Worm (Caenorhabditis elegans) whole organism, young adult: Measurements from ENCODE around the gene R08C7.11.

ENCODE experiments used
- B0261.1 ChIP-seq: sonication (generic microtip); optimal IDR thresholded peaks from 2 replicates; lab custom pipeline; 2016; ENCODE audit warnings: mild to moderate bottlenecking, missing genetic modification characterization, moderate library complexity, missing compliant biosample characterization
- B0336.3 ChIP-seq: fragments of 200-800 bp; sonication (Bioruptor generic); IDR thresholded peaks from 2 replicates; pipeline ENCODE4 v1.3.6; 2022; ENCODE audit warnings: missing genetic modification characterization, missing compliant biosample characterization
- C06A6.2 ChIP-seq: fragments of 200-800 bp; sonication (Bioruptor generic); conservative IDR thresholded peaks from 2 replicates; pipeline ENCODE4 v1.3.6; 2022; ENCODE audit warnings: missing genetic modification characterization, missing compliant biosample characterization
- F52B5.7 ChIP-seq: sonication (generic microtip); optimal IDR thresholded peaks from 2 replicates; lab custom pipeline; 2016; ENCODE audit warnings: mild to moderate bottlenecking, missing genetic modification characterization, missing compliant biosample characterization
- K11D2.4 ChIP-seq: fragments of 200-800 bp; sonication (Bioruptor generic); IDR thresholded peaks from 2 replicates; pipeline ENCODE4 v1.3.6; 2022; ENCODE audit warnings: missing genetic modification reagents, missing genetic modification characterization, missing compliant biosample characterization
- K12H6.12 ChIP-seq: fragments of 200-800 bp; sonication (Bioruptor generic); optimal IDR thresholded peaks from 2 replicates; lab custom pipeline; 2018; ENCODE audit warnings: mild to moderate bottlenecking, missing genetic modification characterization, missing compliant biosample characterization
- T26A5.8 ChIP-seq: sonication (generic microtip); optimal IDR thresholded peaks from 2 replicates; lab custom pipeline; 2016; ENCODE audit warnings: missing genetic modification characterization, missing compliant biosample characterization
- Y56A3A.18 ChIP-seq: fragments of 200-800 bp; sonication (Bioruptor generic); IDR thresholded peaks from 2 replicates; pipeline ENCODE4 v1.3.6; 2022; ENCODE audit warnings: missing genetic modification reagents, missing genetic modification characterization, missing compliant biosample characterization
- Y67H2A.10 ChIP-seq: fragments of 200-800 bp; sonication (Bioruptor generic); conservative IDR thresholded peaks from 2 replicates; pipeline ENCODE4 v1.3.6; 2022; ENCODE audit warnings: missing genetic modification reagents, missing genetic modification characterization, missing compliant biosample characterization
- atf-7 ChIP-seq: sonication (generic microtip); optimal IDR thresholded peaks from 2 replicates; lab custom pipeline; 2017; ENCODE audit warnings: mild to moderate bottlenecking, missing genetic modification characterization, missing compliant biosample characterization
- athp-1 ChIP-seq: sonication (generic microtip); optimal IDR thresholded peaks from 2 replicates; lab custom pipeline; 2017; ENCODE audit warnings: mild to moderate bottlenecking, missing genetic modification characterization, missing compliant biosample characterization
- attf-3 ChIP-seq: fragments of 200-800 bp; sonication (Bioruptor generic); conservative IDR thresholded peaks from 2 replicates; pipeline ENCODE4 v1.3.6; 2022; ENCODE audit warnings: missing genetic modification reagents, missing genetic modification characterization, missing compliant biosample characterization
- attf-5 ChIP-seq: fragments of 200-800 bp; sonication (Bioruptor generic); optimal IDR thresholded peaks from 2 replicates; lab custom pipeline; 2018; ENCODE audit warnings: mild to moderate bottlenecking, missing genetic modification characterization, missing compliant biosample characterization
- attf-6 ChIP-seq: fragments of 200-800 bp; sonication (Bioruptor generic); IDR thresholded peaks from 2 replicates; pipeline ENCODE4 v1.3.6; 2022; ENCODE audit warnings: missing genetic modification reagents, missing genetic modification characterization, missing compliant biosample characterization
- ceh-100 ChIP-seq: fragments of 200-800 bp; sonication (Bioruptor generic); IDR thresholded peaks from 2 replicates; pipeline ENCODE4 v1.3.6; 2022; ENCODE audit warnings: missing genetic modification reagents, missing genetic modification characterization, missing compliant biosample characterization
- dox-1 ChIP-seq: fragments of 200-800 bp; sonication (Bioruptor generic); IDR thresholded peaks from 2 replicates; pipeline ENCODE4 v1.3.6; 2022; ENCODE audit warnings: missing genetic modification reagents, missing genetic modification characterization, missing compliant biosample characterization
- egl-18 ChIP-seq: fragments of 200-800 bp; sonication (Bioruptor generic); IDR thresholded peaks from 2 replicates; pipeline ENCODE4 v1.3.6; 2022; ENCODE audit warnings: missing genetic modification reagents, missing genetic modification characterization, missing compliant biosample characterization
- egl-44 ChIP-seq: fragments of 200-800 bp; sonication (Bioruptor generic); IDR thresholded peaks from 2 replicates; pipeline ENCODE4 v1.3.6; 2022; ENCODE audit warnings: missing genetic modification reagents, missing genetic modification characterization, missing compliant biosample characterization
- egrh-3 ChIP-seq: fragments of 200-800 bp; sonication (Bioruptor generic); IDR thresholded peaks from 2 replicates; pipeline ENCODE4 v1.3.6; 2022; ENCODE audit warnings: missing genetic modification reagents, missing genetic modification characterization, missing compliant biosample characterization
- ekl-4 ChIP-seq: fragments of 200-800 bp; sonication (Bioruptor generic); IDR thresholded peaks from 2 replicates; pipeline ENCODE4 v1.3.6; 2022; ENCODE audit warnings: missing genetic modification reagents, missing genetic modification characterization, missing compliant biosample characterization
- ets-4 ChIP-seq: fragments of 200-800 bp; sonication (Bioruptor generic); optimal IDR thresholded peaks from 2 replicates; lab custom pipeline; 2018; ENCODE audit warnings: mild to moderate bottlenecking, missing genetic modification characterization, missing compliant biosample characterization
- gei-17 ChIP-seq: fragments of 200-800 bp; sonication (Bioruptor generic); optimal IDR thresholded peaks from 2 replicates; lab custom pipeline; 2018; ENCODE audit warnings: mild to moderate bottlenecking, missing genetic modification characterization, missing compliant biosample characterization
- lin-26 ChIP-seq: fragments of 200-800 bp; sonication (Bioruptor generic); IDR thresholded peaks from 2 replicates; pipeline ENCODE4 v1.3.6; 2022; ENCODE audit warnings: missing genetic modification reagents, missing genetic modification characterization, missing compliant biosample characterization
- lin-40 ChIP-seq: sonication (generic microtip); optimal IDR thresholded peaks from 2 replicates; lab custom pipeline; 2016; ENCODE audit warnings: missing genetic modification characterization, mild to moderate bottlenecking, missing compliant biosample characterization, missing genotype, missing genetic modification reagents
- lin-54 ChIP-seq: fragments of 200-800 bp; sonication (Bioruptor generic); optimal IDR thresholded peaks from 2 replicates; lab custom pipeline; 2018; ENCODE audit warnings: mild to moderate bottlenecking, missing genetic modification characterization, missing compliant biosample characterization
- madf-10 ChIP-seq: sonication (generic microtip); optimal IDR thresholded peaks from 2 replicates; lab custom pipeline; 2016; ENCODE audit warnings: mild to moderate bottlenecking, missing genetic modification characterization, missing compliant biosample characterization
- madf-6 ChIP-seq: fragments of 200-800 bp; sonication (Bioruptor generic); IDR thresholded peaks from 2 replicates; pipeline ENCODE4 v1.3.6; 2022; ENCODE audit warnings: missing genetic modification reagents, missing genetic modification characterization, missing compliant biosample characterization
- mcd-1 ChIP-seq: fragments of 200-800 bp; sonication (Bioruptor generic); IDR thresholded peaks from 2 replicates; pipeline ENCODE4 v1.3.6; 2022; ENCODE audit warnings: missing genetic modification reagents, missing genetic modification characterization, missing compliant biosample characterization
- nfya-2 ChIP-seq: fragments of 200-800 bp; sonication (Bioruptor generic); IDR thresholded peaks from 2 replicates; pipeline ENCODE4 v1.3.6; 2022; ENCODE audit warnings: missing genetic modification reagents, missing genetic modification characterization, missing compliant biosample characterization
- nfyb-1 ChIP-seq: fragments of 200-800 bp; sonication (Bioruptor generic); IDR thresholded peaks from 2 replicates; pipeline ENCODE4 v1.3.6; 2022; ENCODE audit warnings: missing genetic modification reagents, missing genetic modification characterization, missing compliant biosample characterization
- nhr-120 ChIP-seq: fragments of 200-800 bp; sonication (Bioruptor generic); IDR thresholded peaks from 2 replicates; pipeline ENCODE4 v1.3.6; 2022; ENCODE audit warnings: missing genetic modification characterization, missing compliant biosample characterization
- nhr-90 ChIP-seq: sonication (generic microtip); optimal IDR thresholded peaks from 2 replicates; lab custom pipeline; 2016; ENCODE audit warnings: missing genotype, mild to moderate bottlenecking, missing genetic modification characterization, missing compliant biosample characterization
- rcor-1 ChIP-seq: fragments of 200-800 bp; sonication (Bioruptor generic); IDR thresholded peaks from 2 replicates; pipeline ENCODE4 v1.3.6; 2022; ENCODE audit warnings: missing genetic modification reagents, missing genetic modification characterization, missing compliant biosample characterization
- repo-1 ChIP-seq: sonication (generic microtip); optimal IDR thresholded peaks from 2 replicates; lab custom pipeline; 2017; ENCODE audit warnings: mild to moderate bottlenecking, missing genetic modification characterization, missing compliant biosample characterization
- snpc-4 ChIP-seq, 5 experiments: fragments of 150-350 bp in 1 of 5; sonication (generic microtip) in 4 of 5; optimal IDR thresholded peaks; 2 replicates each; lab custom pipeline; 2014 to 2018; ENCODE audit warnings: missing genetic modification characterization in 5 of 5, missing biosample characterization in 3 of 5, antibody characterized with exemption in 2 of 5, mild to moderate bottlenecking in 2 of 5, missing compliant biosample characterization in 2 of 5, missing genotype in 2 of 5, moderate library complexity in 2 of 5, missing genetic modification reagents in 1 of 5
- somi-1 ChIP-seq: fragments of 200-800 bp; sonication (Bioruptor generic); optimal IDR thresholded peaks from 2 replicates; lab custom pipeline; 2018; ENCODE audit warnings: mild to moderate bottlenecking, missing genetic modification characterization, missing compliant biosample characterization
- tbp1 ChIP-seq: fragments of 200-800 bp; sonication (Bioruptor generic); optimal IDR thresholded peaks from 2 replicates; lab custom pipeline; 2018; ENCODE audit warnings: mild to moderate bottlenecking, missing genetic modification characterization, missing compliant biosample characterization
- tbx-9 ChIP-seq: sonication (generic microtip); optimal IDR thresholded peaks from 2 replicates; lab custom pipeline; 2016; ENCODE audit warnings: borderline replicate concordance, missing genetic modification characterization, inconsistent platforms, missing compliant biosample characterization
- tlf-1 ChIP-seq: fragments of 200-800 bp; sonication (Bioruptor generic); optimal IDR thresholded peaks from 2 replicates; lab custom pipeline; 2018; ENCODE audit warnings: mild to moderate bottlenecking, missing genetic modification characterization, missing compliant biosample characterization
- unc-130 ChIP-seq: sonication (generic microtip); optimal IDR thresholded peaks from 2 replicates; lab custom pipeline; 2016; ENCODE audit warnings: missing genetic modification reagents, missing genetic modification characterization, missing compliant biosample characterization
- ztf-22 ChIP-seq: fragments of 200-800 bp; sonication (Bioruptor generic); optimal IDR thresholded peaks from 2 replicates; lab custom pipeline; 2018; ENCODE audit warnings: mild to moderate bottlenecking, missing genetic modification characterization, moderate library complexity, missing compliant biosample characterization
- ztf-25 ChIP-seq: fragments of 200-800 bp; sonication (Bioruptor generic); IDR thresholded peaks from 2 replicates; pipeline ENCODE4 v1.3.6; 2022; ENCODE audit warnings: missing genetic modification reagents, missing genetic modification characterization, missing compliant biosample characterization
- ztf-28 ChIP-seq: fragments of 200-800 bp; sonication (Bioruptor generic); IDR thresholded peaks from 2 replicates; pipeline ENCODE4 v1.3.6; 2022; ENCODE audit warnings: missing genetic modification reagents, missing genetic modification characterization, missing compliant biosample characterization
- ztf-3 ChIP-seq: fragments of 200-800 bp; sonication (Bioruptor generic); optimal IDR thresholded peaks from 2 replicates; lab custom pipeline; 2018; ENCODE audit warnings: mild to moderate bottlenecking, missing genetic modification characterization, missing compliant biosample characterization
- ztf-6 ChIP-seq: fragments of 200-800 bp; sonication (Bioruptor generic); IDR thresholded peaks from 2 replicates; pipeline ENCODE4 v1.3.6; 2022; ENCODE audit warnings: missing genetic modification reagents, missing genetic modification characterization, missing compliant biosample characterization

R08C7.11 gene

ce11 chrIV:4469770-4470709, 15.3 kb upstream of the R08C7.11 start (continued):
- TF ChIP-seq ets-4 (GFP tag; lab: Kevin White, UChicago) = no peak
- TF ChIP-seq B0261.1 (tag; lab: Kevin White, UChicago) = no peak
- no peak for TF ChIP-seq snpc-4 (GFP tag; optimal IDR thresholded peaks at IDR 0.05; lab: Kevin White, UChicago)
- TF ChIP-seq snpc-4 (tag; optimal IDR thresholded peaks at IDR 0.05; lab: Kevin White, UChicago) = peak in 1 of 4 experiments; percentile 37
- peak; percentile 18 for TF ChIP-seq atf-7 (tag; lab: Kevin White, UChicago)
- TF ChIP-seq egl-18 = 0 out of 2 replicates have a peak, but pooled peaks have one; percentile 3
- TF ChIP-seq attf-5 (GFP tag; lab: Kevin White, UChicago) = peak; percentile 24
- peak; percentile 46 for TF ChIP-seq nhr-90 (tag; lab: Kevin White, UChicago)
- no peak; the same call in 1 of the 2 replicates for TF ChIP-seq Y56A3A.18
- peak; percentile 94 for TF ChIP-seq K12H6.12
- peak; percentile 75 for TF ChIP-seq K11D2.4 (GFP tag; lab: Robert Waterston, UW)
- TF ChIP-seq ceh-100 (GFP tag; lab: Robert Waterston, UW) = 0 out of 2 replicates have a peak, but pooled peaks have one; percentile 13
- TF ChIP-seq egrh-3 (GFP tag; lab: Robert Waterston, UW) = peak; percentile 28; the same call in 1 of the 2 replicates
- peak; percentile 82 for TF ChIP-seq somi-1 (GFP tag; lab: Kevin White, UChicago)
- peak; percentile 76; the same call in 1 of the 2 replicates for TF ChIP-seq nfyb-1
- TF ChIP-seq lin-54 (GFP tag; lab: Kevin White, UChicago) = peak; percentile 36
- no peak for TF ChIP-seq nfya-2 (GFP tag; lab: Robert Waterston, UW)
- peak; percentile 25 for TF ChIP-seq gei-17 (GFP tag; lab: Kevin White, UChicago)
- TF ChIP-seq ztf-28 (GFP tag; lab: Robert Waterston, UW) = 0 out of 2 replicates have a peak, but pooled peaks have one; percentile 24
- TF ChIP-seq egl-44 (GFP tag; lab: Robert Waterston, UW) = peak; percentile 85
- 0 out of 2 replicates have a peak, but pooled peaks have one; percentile 37 for TF ChIP-seq Y67H2A.10
- peak; percentile 79 for TF ChIP-seq F52B5.7 (tag; lab: Kevin White, UChicago)
- TF ChIP-seq ekl-4 = peak; percentile 8; the same call in 1 of the 2 replicates
- TF ChIP-seq nhr-120 (GFP tag; lab: Robert Waterston, UW) = no peak
- peak; percentile 29; the same call in 1 of the 2 replicates for TF ChIP-seq rcor-1 (GFP tag; lab: Robert Waterston, UW)
- TF ChIP-seq C06A6.2 = peak; percentile 42; the same call in 1 of the 2 replicates
- TF ChIP-seq repo-1 = peak; percentile 4
- peak; percentile 15 for TF ChIP-seq lin-40 (tag; lab: Kevin White, UChicago)
- TF ChIP-seq madf-10 (tag; lab: Kevin White, UChicago) = no peak
- TF ChIP-seq attf-3 (GFP tag; lab: Robert Waterston, UW) = 0 out of 2 replicates have a peak, but pooled peaks have one; percentile 10
- TF ChIP-seq tbp1 = peak; percentile 62
- TF ChIP-seq madf-6 (GFP tag; lab: Robert Waterston, UW) = peak; percentile 47; the same call in 1 of the 2 replicates
- 0 out of 2 replicates have a peak, but pooled peaks have one; percentile 39 for TF ChIP-seq ztf-25 (GFP tag; lab: Robert Waterston, UW)
- TF ChIP-seq lin-26 (GFP tag; lab: Robert Waterston, UW) = peak; percentile 67; the same call in 1 of the 2 replicates
- no peak for TF ChIP-seq ztf-6
- TF ChIP-seq unc-130 (GFP tag; lab: Kevin White, UChicago) = no peak
- peak; percentile 14 for TF ChIP-seq ztf-22
- no peak for TF ChIP-seq T26A5.8 (tag; lab: Kevin White, UChicago)
- TF ChIP-seq tlf-1 (GFP tag; lab: Kevin White, UChicago) = peak; percentile 9
- TF ChIP-seq B0336.3 (GFP tag; lab: Robert Waterston, UW) = peak; percentile 74
- TF ChIP-seq athp-1 (tag; lab: Kevin White, UChicago) = peak; percentile 35
- 0 out of 2 replicates have a peak, but pooled peaks have one; percentile 12 for TF ChIP-seq attf-6 (GFP tag; lab: Robert Waterston, UW)
- TF ChIP-seq tbx-9 (tag; lab: Kevin White, UChicago) = no peak
- peak; percentile 55 for TF ChIP-seq dox-1 (GFP tag; lab: Robert Waterston, UW)
- peak; percentile 11 for TF ChIP-seq ztf-3 (GFP tag; lab: Kevin White, UChicago)
- TF ChIP-seq mcd-1 (GFP tag; lab: Robert Waterston, UW) = peak; percentile 64
